Fruit fly (Drosophila melanogaster) whole organism, embryonic: Measurements from ENCODE around the gene CG3448.

Source experiments
- Atf6 ChIP-seq: fragments of 200-800 bp; sonication (Bioruptor generic); IDR thresholded peaks from 2 replicates; pipeline ENCODE4 v1.3.6; 2022; ENCODE audit warnings: missing biosample characterization, missing genetic modification characterization
- CG11085 ChIP-seq: fragments of 200-800 bp; sonication (Bioruptor generic); IDR thresholded peaks from 2 replicates; pipeline ENCODE4 v1.3.6; 2022; ENCODE audit warnings: missing biosample characterization, missing genetic modification characterization
- CG11247 ChIP-seq: fragments of 200-800 bp; sonication (Bioruptor generic); IDR thresholded peaks from 2 replicates; pipeline ENCODE4 v1.3.6; 2022; ENCODE audit warnings: missing biosample characterization, missing genetic modification characterization
- CG12769 ChIP-seq: fragments of 200-800 bp; sonication (Bioruptor generic); optimal IDR thresholded peaks from 2 replicates; lab custom pipeline; 2019; ENCODE audit warnings: missing biosample characterization, mild to moderate bottlenecking, missing genetic modification characterization, moderate library complexity
- CG13775 ChIP-seq: fragments of 200-800 bp; sonication (Bioruptor generic); optimal IDR thresholded peaks from 3 replicates; lab custom pipeline; 2017; ENCODE audit warnings: missing biosample characterization, mild to moderate bottlenecking, missing genetic modification characterization
- CG1529 ChIP-seq: fragments of 200-800 bp; sonication (Bioruptor generic); optimal IDR thresholded peaks from 3 replicates; lab custom pipeline; 2018; ENCODE audit warnings: missing biosample characterization, missing genetic modification characterization
- CG15479 ChIP-seq: fragments of 200-800 bp; sonication (Bioruptor generic); optimal IDR thresholded peaks from 3 replicates; lab custom pipeline; 2019; ENCODE audit warnings: missing biosample characterization, mild to moderate bottlenecking, missing genetic modification characterization, moderate library complexity
- CG1602 ChIP-seq: fragments of 200-800 bp; sonication (Bioruptor generic); optimal IDR thresholded peaks from 3 replicates; lab custom pipeline; 2016; ENCODE audit warnings: missing biosample characterization, missing genetic modification characterization
- CG1603 ChIP-seq: fragments of 200-800 bp; sonication (Bioruptor generic); optimal IDR thresholded peaks from 2 replicates; lab custom pipeline; 2019; ENCODE audit warnings: missing biosample characterization, mild to moderate bottlenecking, missing genetic modification characterization, moderate library complexity
- CG17568 ChIP-seq: fragments of 200-800 bp; sonication (Bioruptor generic); optimal IDR thresholded peaks from 2 replicates; lab custom pipeline; 2018; ENCODE audit warnings: missing biosample characterization, mild to moderate bottlenecking, missing genetic modification characterization, moderate library complexity
- CG18619 ChIP-seq: fragments of 200-800 bp; sonication (Bioruptor generic); optimal IDR thresholded peaks from 3 replicates; lab custom pipeline; 2017; ENCODE audit warnings: missing biosample characterization, mild to moderate bottlenecking, missing genetic modification characterization
- CG3065 ChIP-seq: fragments of 200-800 bp; sonication (Bioruptor generic); optimal IDR thresholded peaks from 2 replicates; lab custom pipeline; 2016; ENCODE audit warnings: missing biosample characterization, missing genetic modification characterization
- CG4328 ChIP-seq: fragments of 200-800 bp; sonication (Bioruptor generic); optimal IDR thresholded peaks from 3 replicates; lab custom pipeline; 2017; ENCODE audit warnings: missing biosample characterization, missing genetic modification reagents, missing genetic modification characterization
- CG4360 ChIP-seq: fragments of 200-800 bp; sonication (Bioruptor generic); IDR thresholded peaks from 2 replicates; pipeline ENCODE4 v1.3.6; 2022; ENCODE audit warnings: missing biosample characterization, missing genetic modification characterization
- CG6654 ChIP-seq: fragments of 200-800 bp; sonication (Bioruptor generic); optimal IDR thresholded peaks from 2 replicates; lab custom pipeline; 2017; ENCODE audit warnings: missing biosample characterization, mild to moderate bottlenecking, missing genetic modification characterization
- CG8944 ChIP-seq: fragments of 200-800 bp; sonication (Bioruptor generic); optimal IDR thresholded peaks from 3 replicates; lab custom pipeline; 2016; ENCODE audit warnings: missing biosample characterization, missing genetic modification characterization
- CG9932 ChIP-seq: fragments of 200-800 bp; sonication (Bioruptor generic); IDR thresholded peaks from 2 replicates; pipeline ENCODE4 v1.3.6; 2022; ENCODE audit warnings: missing biosample characterization, missing genetic modification characterization
- Dip2 ChIP-seq: fragments of 200-800 bp; sonication (Bioruptor generic); IDR thresholded peaks from 2 replicates; pipeline ENCODE4 v1.3.6; 2022; ENCODE audit warnings: missing biosample characterization, missing genetic modification characterization
- Dp ChIP-seq: fragments of 200-800 bp; sonication (Bioruptor generic); optimal IDR thresholded peaks from 2 replicates; lab custom pipeline; 2018; ENCODE audit warnings: missing biosample characterization, mild to moderate bottlenecking, missing genetic modification characterization, moderate library complexity
- Dref ChIP-seq: fragments of 200-800 bp; sonication (Bioruptor generic); IDR thresholded peaks from 2 replicates; pipeline ENCODE4 v1.3.6; 2022; ENCODE audit warnings: missing biosample characterization, missing genetic modification characterization
- ERR ChIP-seq: fragments of 200-800 bp; sonication (Bioruptor generic); optimal IDR thresholded peaks from 2 replicates; lab custom pipeline; 2016; ENCODE audit warnings: missing biosample characterization, missing genetic modification characterization
- Ets97D ChIP-seq: fragments of 200-800 bp; sonication (Bioruptor generic); optimal IDR thresholded peaks from 3 replicates; lab custom pipeline; 2016; ENCODE audit warnings: missing biosample characterization, missing genetic modification characterization
- Fer1 ChIP-seq: fragments of 200-800 bp; sonication (Bioruptor generic); optimal IDR thresholded peaks from 2 replicates; lab custom pipeline; 2017; ENCODE audit warnings: missing biosample characterization, mild to moderate bottlenecking, missing genetic modification characterization
- Fer3 ChIP-seq: fragments of 200-800 bp; sonication (Bioruptor generic); optimal IDR thresholded peaks from 2 replicates; lab custom pipeline; 2018; ENCODE audit warnings: missing biosample characterization, mild to moderate bottlenecking, missing genetic modification characterization, moderate library complexity
- GATAe ChIP-seq: fragments of 200-800 bp; sonication (Bioruptor generic); conservative IDR thresholded peaks from 2 replicates; pipeline ENCODE4 v1.3.6; 2022; ENCODE audit warnings: missing biosample characterization, missing genetic modification characterization
- HHEX ChIP-seq: fragments of 200-800 bp; sonication (Bioruptor generic); optimal IDR thresholded peaks from 3 replicates; lab custom pipeline; 2017; ENCODE audit warnings: missing biosample characterization, mild to moderate bottlenecking, missing genetic modification characterization, missing genetic modification reagents
- NfI ChIP-seq: fragments of 200-800 bp; sonication (Bioruptor generic); optimal IDR thresholded peaks from 3 replicates; lab custom pipeline; 2018; ENCODE audit warnings: missing biosample characterization, mild to moderate bottlenecking, missing genetic modification characterization, moderate library complexity
- Pdp1 ChIP-seq, 2 experiments: fragments of 200-800 bp; sonication (Bioruptor generic); optimal IDR thresholded peaks; 3 replicates each; lab custom pipeline; 2016; ENCODE audit warnings: missing biosample characterization in 2 of 2, missing genetic modification characterization in 2 of 2, mild to moderate bottlenecking in 1 of 2, moderate library complexity in 1 of 2
- Side ChIP-seq: fragments of 200-800 bp; sonication (Bioruptor generic); optimal IDR thresholded peaks from 2 replicates; lab custom pipeline; 2016; ENCODE audit warnings: missing biosample characterization, missing genetic modification characterization
- Stat92E ChIP-seq, 3 experiments: fragments of >200 bp in 2 of 3; fragments of 200-800 bp in 1 of 3; sonication (Bioruptor generic) in 1 of 3; optimal IDR thresholded peaks; 2 replicates each; lab custom pipeline; 2017 to 2019; ENCODE audit warnings: missing biosample characterization in 3 of 3, missing genetic modification characterization in 3 of 3, mild to moderate bottlenecking in 1 of 3, moderate library complexity in 1 of 3
- Vsx1 ChIP-seq: fragments of 200-800 bp; sonication (Bioruptor generic); optimal IDR thresholded peaks from 2 replicates; lab custom pipeline; 2017; ENCODE audit warnings: missing biosample characterization, mild to moderate bottlenecking, missing genetic modification characterization, missing genetic modification reagents
- Xbp1 ChIP-seq: fragments of 200-800 bp; sonication (Bioruptor generic); optimal IDR thresholded peaks from 3 replicates; lab custom pipeline; 2016; ENCODE audit warnings: missing biosample characterization, mild to moderate bottlenecking, missing genetic modification characterization
- al ChIP-seq: fragments of 200-800 bp; sonication (Bioruptor generic); IDR thresholded peaks from 2 replicates; pipeline ENCODE4 v1.3.6; 2022; ENCODE audit warnings: missing biosample characterization, missing genetic modification characterization
- az2 ChIP-seq: fragments of 200-800 bp; sonication (Bioruptor generic); optimal IDR thresholded peaks from 3 replicates; lab custom pipeline; 2016; ENCODE audit warnings: missing biosample characterization, missing genetic modification characterization
- bab2 ChIP-seq: fragments of 200-800 bp; sonication (Bioruptor generic); optimal IDR thresholded peaks from 2 replicates; lab custom pipeline; 2016; ENCODE audit warnings: missing biosample characterization, missing genetic modification characterization
- bbx ChIP-seq: fragments of 200-800 bp; sonication (Bioruptor generic); IDR thresholded peaks from 2 replicates; pipeline ENCODE4 v1.3.6; 2022; ENCODE audit warnings: missing biosample characterization, missing genetic modification characterization; ENCODE audit not compliant: partially characterized antibody
- chn ChIP-seq: fragments of 200-800 bp; sonication (Bioruptor generic); optimal IDR thresholded peaks from 2 replicates; lab custom pipeline; 2016; ENCODE audit warnings: missing biosample characterization, missing genetic modification characterization
- croc ChIP-seq: fragments of 200-800 bp; sonication (Bioruptor generic); conservative IDR thresholded peaks from 3 replicates; pipeline ENCODE4 v1.3.6; 2022; ENCODE audit warnings: missing biosample characterization, missing genetic modification characterization
- dimm ChIP-seq: fragments of 200-800 bp; sonication (Bioruptor generic); IDR thresholded peaks from 2 replicates; pipeline ENCODE4 v1.3.6; 2022; ENCODE audit warnings: missing biosample characterization, missing genetic modification characterization
- gcm ChIP-seq: fragments of 200-800 bp; sonication (Bioruptor generic); optimal IDR thresholded peaks from 2 replicates; lab custom pipeline; 2019; ENCODE audit warnings: missing biosample characterization, mild to moderate bottlenecking, missing genetic modification characterization, moderate library complexity
- grn ChIP-seq: fragments of 200-800 bp; sonication (Bioruptor generic); optimal IDR thresholded peaks from 3 replicates; lab custom pipeline; 2017; ENCODE audit warnings: missing biosample characterization, missing genetic modification characterization
- hth ChIP-seq: fragments of >200 bp; optimal IDR thresholded peaks from 2 replicates; lab custom pipeline; 2017; ENCODE audit warnings: inconsistent platforms
- kah ChIP-seq: fragments of 200-800 bp; sonication (Bioruptor generic); optimal IDR thresholded peaks from 2 replicates; lab custom pipeline; 2018; ENCODE audit warnings: missing biosample characterization, mild to moderate bottlenecking, missing genetic modification characterization
- prd ChIP-seq, 3 experiments: fragments of >200 bp in 2 of 3; fragments of 200-800 bp in 1 of 3; sonication (Bioruptor generic) in 1 of 3; optimal IDR thresholded peaks in 2 of 3; IDR thresholded peaks in 1 of 3; 2 replicates in 2 of 3; 3 replicates in 1 of 3; pipeline versions ENCODE4 v1.3.6 to Lab custom; 2017 to 2022; ENCODE audit warnings: missing biosample characterization in 1 of 3, missing genetic modification characterization in 1 of 3
- sd ChIP-seq: fragments of 200-800 bp; sonication (Bioruptor generic); optimal IDR thresholded peaks from 3 replicates; lab custom pipeline; 2018; ENCODE audit warnings: missing biosample characterization, mild to moderate bottlenecking, missing genetic modification characterization, moderate library complexity
- sens ChIP-seq: fragments of 200-800 bp; sonication (Bioruptor generic); peaks from one replicate; lab custom pipeline; 2016; ENCODE audit warnings: missing biosample characterization, missing genetic modification characterization
- sens-2 ChIP-seq: fragments of 200-800 bp; sonication (Bioruptor generic); IDR thresholded peaks from 2 replicates; pipeline ENCODE4 v1.3.6; 2022; ENCODE audit warnings: missing biosample characterization, missing genetic modification characterization
- seq ChIP-seq: fragments of 200-800 bp; sonication (Bioruptor generic); IDR thresholded peaks from 2 replicates; pipeline ENCODE4 v1.3.6; 2022; ENCODE audit warnings: missing biosample characterization, missing genetic modification characterization
- trh ChIP-seq: fragments of 200-800 bp; sonication (Bioruptor generic); optimal IDR thresholded peaks from 2 replicates; lab custom pipeline; 2016; ENCODE audit warnings: missing biosample characterization, missing genetic modification characterization
- vvl ChIP-seq: fragments of 200-800 bp; sonication (Bioruptor generic); IDR thresholded peaks from 2 replicates; pipeline ENCODE4 v1.3.6; 2022; ENCODE audit warnings: missing biosample characterization, missing genetic modification characterization

CG3448 gene

dm6 chr3L:9461670-9462246 lies 10.4 kb upstream of the CG3448 start (continued):
- TF ChIP-seq bab2 (GFP tag; lab: Kevin White, UChicago) (no peak), CG4328 (no peak), CG1602 (no peak), croc (GFP tag; lab: Robert Waterston, UW) (no peak), Side (GFP tag; lab: Kevin White, UChicago) (no peak), sd (peak; percentile 83), bbx (GFP tag; lab: Robert Waterston, UW) (0 out of 2 replicates have a peak, but pooled peaks have one; percentile 55), sens-2 (peak; percentile 59), grn (GFP tag; lab: Kevin White, UChicago) (peak; percentile 70), vvl (GFP tag; lab: Robert Waterston, UW) (no peak; the same call in 1 of the 2 replicates), CG12769 (peak; percentile 53), Dip2 (GFP tag; lab: Robert Waterston, UW) (no peak), kah (GFP tag; lab: Kevin White, UChicago) (peak; percentile 59), dimm (no peak), CG9932 (peak; percentile 20; the same call in 1 of the 2 replicates), CG18619 (GFP tag; lab: Kevin White, UChicago) (no peak), trh (GFP tag; lab: Kevin White, UChicago) (no peak), al (GFP tag; lab: Robert Waterston, UW) (0 out of 2 replicates have a peak, but pooled peaks have one; percentile 20), CG6654 (GFP tag; lab: Kevin White, UChicago) (peak; percentile 27), chn (GFP tag; lab: Kevin White, UChicago) (peak; percentile 31), CG1529 (GFP tag; lab: Kevin White, UChicago) (no peak), Vsx1 (GFP tag; lab: Kevin White, UChicago) (no peak), az2 (no peak), sens (GFP tag; lab: Kevin White, UChicago) (peak; percentile 87), Dref (GFP tag; lab: Robert Waterston, UW) (no peak), Ets97D (GFP tag; lab: Kevin White, UChicago) (no peak), hth (lab: Kevin White, UChicago) (no peak), HHEX (GFP tag; lab: Kevin White, UChicago) (no peak), prd (optimal IDR thresholded peaks at IDR 0.05; lab: Kevin White, UChicago) (no peak), prd (GFP tag; IDR thresholded peaks at IDR 0.05; lab: Robert Waterston, UW) (peak; percentile 59), gcm (GFP tag; lab: Kevin White, UChicago) (no peak), CG17568 (GFP tag; lab: Kevin White, UChicago) (peak; percentile 7), Pdp1 (GFP tag; optimal IDR thresholded peaks at IDR 0.05; lab: Kevin White, UChicago) (peak in 1 of 2 experiments; percentile 3), Xbp1 (peak; percentile 23), GATAe (GFP tag; lab: Robert Waterston, UW) (no peak), Fer1 (GFP tag; lab: Kevin White, UChicago) (no peak), Dp (no peak), CG15479 (peak; percentile 86), Atf6 (GFP tag; lab: Robert Waterston, UW) (peak; percentile 36), CG1603 (tag; lab: Kevin White, UChicago) (peak; percentile 79), seq (GFP tag; lab: Robert Waterston, UW) (0 out of 2 replicates have a peak, but pooled peaks have one; percentile 9), CG3065 (GFP tag; lab: Kevin White, UChicago) (peak; percentile 20), ERR (GFP tag; lab: Kevin White, UChicago) (peak; percentile 21), CG4360 (peak; percentile 66), NfI (peak; percentile 43), CG11247 (GFP tag; lab: Robert Waterston, UW) (0 out of 2 replicates have a peak, but pooled peaks have one; percentile 31), Stat92E (GFP tag; optimal IDR thresholded peaks at IDR 0.05; lab: Kevin White, UChicago) (no peak), CG11085 (no peak), CG8944 (GFP tag; lab: Kevin White, UChicago) (no peak), CG13775 (GFP tag; lab: Kevin White, UChicago) (no peak), Fer3 (tag; lab: Kevin White, UChicago) (peak; percentile 17)
